Worm (Caenorhabditis elegans): ENCODE measurements around the gene hrpf-2.

hrpf-2 gene

DNA sequence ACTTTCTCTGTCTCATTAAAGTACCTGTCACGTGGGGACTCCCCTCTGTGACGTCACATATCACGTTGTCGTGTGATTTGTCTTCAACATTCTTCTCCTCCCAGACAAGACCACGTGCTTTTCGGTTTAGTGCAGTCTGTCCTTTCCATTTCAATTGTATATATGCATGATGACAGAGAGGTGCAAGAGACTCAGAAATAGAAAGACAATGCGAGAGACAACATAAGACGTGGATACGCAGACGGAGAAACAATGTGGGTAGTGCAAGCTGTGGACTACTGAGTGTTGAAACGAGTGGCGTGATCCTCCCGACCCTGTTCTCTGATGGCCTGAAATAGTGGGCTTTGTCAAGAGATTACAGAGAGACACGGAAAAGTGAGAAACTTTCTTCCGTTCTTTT lies 39.6 kb downstream of the hrpf-2 start (continued):
- TF ChIP-seq Y53G8AR.9 (GFP tag; conservative IDR thresholded peaks at IDR 0.05) (peak; percentile 85), ztf-3 (GFP tag; optimal IDR thresholded peaks at IDR 0.05) (peak; percentile 81), hsf-1 (GFP tag; IDR thresholded peaks at IDR 0.05) (no peak), pha-4 (tag; optimal IDR thresholded peaks at IDR 0.05) (no peak), chd-7 (tag; optimal IDR thresholded peaks at IDR 0.05) (peak; percentile 97), bed-1 (GFP tag; IDR thresholded peaks at IDR 0.05) (no peak), hlh-12 (tag; optimal IDR thresholded peaks at IDR 0.05) (no peak), sea-2 (GFP tag; IDR thresholded peaks at IDR 0.05) (0 out of 2 replicates have a peak, but pooled peaks have one; percentile 40), lin-35 (GFP tag; optimal IDR thresholded peaks at IDR 0.05) (peak in 1 of 3 experiments; percentile 82), ceh-91 (GFP tag; IDR thresholded peaks at IDR 0.05) (no peak), F10E7.11 (tag; optimal IDR thresholded peaks at IDR 0.05) (peak; percentile 70), madf-10 (tag; optimal IDR thresholded peaks at IDR 0.05) (peak; percentile 83), gei-17 (GFP tag; optimal IDR thresholded peaks at IDR 0.05) (peak; percentile 83), nfya-1 (tag; optimal IDR thresholded peaks at IDR 0.05; ENCODE audit: borderline replicate concordance, insufficient read depth) (no peak), nhr-179 (tag; optimal IDR thresholded peaks at IDR 0.05) (no peak), repo-1 (tag; optimal IDR thresholded peaks at IDR 0.05) (peak; percentile 84), hlh-26 (GFP tag; conservative IDR thresholded peaks at IDR 0.05) (no peak), F57A8.1 (GFP tag; optimal IDR thresholded peaks at IDR 0.05) (no peak), egl-44 (GFP tag; IDR thresholded peaks at IDR 0.05) (peak; percentile 90), K11D2.4 (GFP tag; IDR thresholded peaks at IDR 0.05) (peak; percentile 92), nhr-120 (GFP tag; IDR thresholded peaks at IDR 0.05) (no peak), F23B12.7 (tag; optimal IDR thresholded peaks at IDR 0.05; ENCODE audit: insufficient read depth) (no peak), somi-1 (GFP tag; optimal IDR thresholded peaks at IDR 0.05) (peak; percentile 99), unc-130 (GFP tag; optimal IDR thresholded peaks at IDR 0.05) (no peak), mel-28 (tag; optimal IDR thresholded peaks at IDR 0.05; ENCODE audit: borderline replicate concordance) (peak; percentile 63), unc-62 (GFP tag; optimal IDR thresholded peaks at IDR 0.05) (peak; percentile 75), F33H1.4 (GFP tag; IDR thresholded peaks at IDR 0.05) (peak; percentile 56), nfya-2 (GFP tag; IDR thresholded peaks at IDR 0.05) (no peak), lin-26 (GFP tag; IDR thresholded peaks at IDR 0.05) (peak; percentile 71; the same call in 1 of the 2 replicates), C06A6.2 (GFP tag; conservative IDR thresholded peaks at IDR 0.05) (peak; percentile 92)

DNA sequence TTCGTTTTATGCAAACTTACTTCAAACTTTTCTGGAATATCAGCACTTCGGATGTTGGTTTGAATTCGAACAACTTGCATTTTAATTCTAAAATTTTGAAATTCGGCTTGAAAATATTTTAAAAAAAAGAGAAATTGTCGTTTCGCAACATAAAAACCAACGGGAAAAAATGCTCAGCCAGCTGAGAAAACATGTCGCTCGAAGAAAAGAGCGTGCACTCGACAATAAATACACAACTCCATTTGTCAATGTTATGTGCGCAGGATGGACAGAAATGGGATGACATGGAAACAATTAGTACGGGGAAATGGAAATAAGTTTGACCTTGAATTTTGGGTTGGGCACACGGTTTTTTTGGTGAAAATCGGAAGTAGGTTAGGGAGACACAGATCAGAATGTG lies 40.4 kb downstream of the hrpf-2 start, which contains the start of gene mif-4:
Gene mif-4, minus strand, starts transcription at position 87 of the 400 bp plus-strand sequence.
- no peak for TF ChIP-seq cebp-1 (GFP tag; IDR thresholded peaks at IDR 0.05)
- peak; percentile 51 for TF ChIP-seq cebp-1 (tag; optimal IDR thresholded peaks at IDR 0.05)
- no peak for TF ChIP-seq ztf-18 (tag; optimal IDR thresholded peaks at IDR 0.05)
- TF ChIP-seq ztf-3 (GFP tag; optimal IDR thresholded peaks at IDR 0.05): no peak

DNA sequence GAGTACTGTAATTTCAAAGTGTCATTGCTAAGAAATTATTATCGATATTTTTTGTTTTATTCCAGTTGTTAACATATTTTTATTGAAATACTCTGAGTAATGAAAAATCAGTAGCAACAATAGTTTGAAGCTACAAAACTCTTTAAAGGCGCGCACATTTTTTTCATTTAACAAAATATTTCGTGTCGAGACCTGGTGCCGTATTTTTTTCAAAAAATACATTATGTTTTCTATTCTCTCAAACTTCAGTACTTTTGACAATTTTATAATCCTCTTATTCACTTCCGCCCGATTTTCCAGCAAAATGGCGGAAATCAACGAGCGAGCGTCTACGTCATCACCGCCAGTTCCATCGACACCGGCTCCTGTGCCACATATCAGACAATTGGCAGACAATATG lies 42.4 kb downstream of the hrpf-2 start, which contains the start of gene blos-2:
Gene blos-2, plus strand, starts transcription at position 301 of the 400 bp plus-strand sequence.
- TF ChIP-seq repo-1 (tag; optimal IDR thresholded peaks at IDR 0.05): peak; percentile 17
- no peak for TF ChIP-seq F37B4.10 (GFP tag; IDR thresholded peaks at IDR 0.05)
- no peak for TF ChIP-seq B0336.3 (GFP tag; IDR thresholded peaks at IDR 0.05)
- TF ChIP-seq ceh-91 (GFP tag; IDR thresholded peaks at IDR 0.05): no peak

DNA sequence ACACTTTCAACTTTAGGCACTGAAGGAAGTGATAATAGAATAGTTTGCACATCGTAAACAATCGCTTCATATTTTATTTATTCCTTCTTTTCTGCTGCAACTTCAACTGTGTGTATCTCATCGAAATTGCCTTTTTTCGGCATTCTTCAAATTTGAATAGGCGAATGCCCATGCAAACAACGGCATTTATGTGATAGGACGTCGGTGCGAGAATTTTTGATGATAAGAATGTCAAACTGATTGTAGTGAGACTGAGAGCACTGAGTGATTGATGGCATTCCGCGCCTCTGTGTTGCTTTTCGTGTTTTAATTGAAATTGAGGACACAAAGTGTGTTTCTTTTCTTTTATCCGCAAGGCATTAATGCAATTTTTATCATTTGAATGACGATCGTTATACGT lies 45.5 kb downstream of the hrpf-2 start:
- TF ChIP-seq snpc-1.3 (tag; optimal IDR thresholded peaks at IDR 0.05; ENCODE audit: insufficient read depth): no peak
- TF ChIP-seq C06A6.2 (GFP tag; conservative IDR thresholded peaks at IDR 0.05): no peak
- TF ChIP-seq mes-4 (tag; optimal IDR thresholded peaks at IDR 0.05): no peak
- no peak for TF ChIP-seq bed-2 (GFP tag; IDR thresholded peaks at IDR 0.05)
- no peak for TF ChIP-seq efl-1 (GFP tag; optimal IDR thresholded peaks at IDR 0.05)
- 0 out of 2 replicates have a peak, but pooled peaks have one; percentile 32 for TF ChIP-seq B0336.3 (GFP tag; IDR thresholded peaks at IDR 0.05)
- no peak for TF ChIP-seq F22D6.2 (tag; optimal IDR thresholded peaks at IDR 0.05)
- TF ChIP-seq nhr-80 (tag; optimal IDR thresholded peaks at IDR 0.05): peak; percentile 88
- TF ChIP-seq ceh-58 (GFP tag; IDR thresholded peaks at IDR 0.05): 0 out of 2 replicates have a peak, but pooled peaks have one; percentile 29
- no peak for TF ChIP-seq gei-17 (GFP tag; optimal IDR thresholded peaks at IDR 0.05)
- TF ChIP-seq Y56A3A.18 (GFP tag; IDR thresholded peaks at IDR 0.05): no peak
- no peak for TF ChIP-seq cebp-1 (GFP tag; IDR thresholded peaks at IDR 0.05)
- TF ChIP-seq cebp-1 (tag; optimal IDR thresholded peaks at IDR 0.05): peak; percentile 40
- peak; percentile 57 for TF ChIP-seq dox-1 (GFP tag; IDR thresholded peaks at IDR 0.05)
